Fruit fly (Drosophila melanogaster) whole organism, adult: ENCODE results near the gene RpL27.
A peak's percentile ranks its signal among the peaks of the same experiment; 100 is the strongest.

ENCODE experiments used
- CG12768 ChIP-seq: fragments of 200-800 bp; sonication (Bioruptor generic); optimal IDR thresholded peaks from 2 replicates; lab custom pipeline; 2017; ENCODE audit warnings: missing biosample characterization, missing genetic modification characterization, mild to moderate bottlenecking, moderate library complexity, missing genetic modification reagents
- CG7101 ChIP-seq: fragments of 200-800 bp; sonication (Bioruptor generic); optimal IDR thresholded peaks from 2 replicates; lab custom pipeline; 2018; ENCODE audit warnings: missing biosample characterization, mild to moderate bottlenecking, missing genetic modification characterization, moderate library complexity
- Hr96 ChIP-seq: fragments of 200-800 bp; sonication (Bioruptor generic); optimal IDR thresholded peaks from 2 replicates; lab custom pipeline; 2016; ENCODE audit warnings: missing biosample characterization, missing genetic modification characterization
- cnc ChIP-seq, 2 experiments: fragments of >200 bp; optimal IDR thresholded peaks; 2 replicates each; lab custom pipeline; 2017
- kay ChIP-seq: fragments of 200-800 bp; sonication (Bioruptor generic); peaks from one replicate; lab custom pipeline; 2016; ENCODE audit warnings: missing biosample characterization, missing genetic modification characterization, borderline replicate concordance
- ovo ChIP-seq: fragments of 200-800 bp; sonication (Bioruptor generic); optimal IDR thresholded peaks from 2 replicates; lab custom pipeline; 2016; ENCODE audit warnings: missing biosample characterization, missing genetic modification characterization
- pad ChIP-seq: fragments of 200-800 bp; sonication (Bioruptor generic); optimal IDR thresholded peaks from 3 replicates; lab custom pipeline; 2017; ENCODE audit warnings: missing biosample characterization, missing genetic modification characterization, mild to moderate bottlenecking, moderate library complexity, missing genetic modification reagents

DNA sequence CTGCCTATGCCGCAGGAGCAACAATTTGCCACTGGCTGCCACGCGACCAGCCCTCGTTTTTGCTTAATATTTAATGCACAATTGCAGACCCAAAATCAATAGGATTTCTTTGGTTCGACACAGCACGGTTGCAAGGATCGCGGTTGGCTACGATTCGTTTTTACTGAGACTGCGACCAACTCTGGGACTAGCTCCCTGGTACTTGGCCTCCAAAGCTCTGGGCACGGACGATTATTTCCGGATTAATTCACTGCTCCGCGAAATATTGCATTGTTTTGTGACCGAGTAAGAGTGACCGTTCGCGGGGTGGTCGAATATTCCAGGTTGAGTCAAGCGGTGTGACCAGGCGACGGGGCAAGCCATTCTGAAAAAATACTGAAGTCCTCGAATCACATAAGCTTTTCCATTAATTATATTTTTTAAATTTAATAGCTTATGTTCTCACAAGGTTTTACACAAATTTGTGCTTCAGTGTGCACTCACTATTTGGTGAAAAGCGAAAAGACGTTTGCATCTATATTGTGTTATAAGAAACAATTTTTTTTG, 23.8 kb downstream of the RpL27 start, which contains the start of gene Tnks:
- TF ChIP-seq CG12768 (no peak), CG7101 (tag; lab: Kevin White, UChicago) (no peak), kay (GFP tag; lab: Kevin White, UChicago) (no peak), cnc (optimal IDR thresholded peaks at IDR 0.05; lab: Kevin White, UChicago) (no peak), Hr96 (GFP tag; lab: Kevin White, UChicago) (no peak), ovo (peak; percentile 24), pad (no peak)
